Worm (Caenorhabditis elegans) whole organism, L4 larva: ENCODE results near the gene ZK899.5.

Source experiments
- ZK546.5 ChIP-seq, 2 experiments: sonication (generic microtip); optimal IDR thresholded peaks; 2 replicates each; lab custom pipeline; 2017; ENCODE audit warnings: missing biosample characterization in 2 of 2, missing genetic modification characterization in 2 of 2
- dmd-9 ChIP-seq: fragments of 200-800 bp; sonication (Bioruptor generic); IDR thresholded peaks from 2 replicates; pipeline ENCODE4 v1.3.6; 2022; ENCODE audit warnings: missing genetic modification reagents, missing genetic modification characterization, missing compliant biosample characterization
- nhr-237 ChIP-seq: sonication (generic microtip); optimal IDR thresholded peaks from 2 replicates; lab custom pipeline; 2017; ENCODE audit warnings: missing biosample characterization, missing genetic modification characterization
- nhr-42 ChIP-seq: fragments of 200-800 bp; sonication (Bioruptor generic); IDR thresholded peaks from 2 replicates; pipeline ENCODE4 v1.3.6; 2022; ENCODE audit warnings: missing genetic modification characterization, missing compliant biosample characterization

ce11 chrX:9417948-9418347 is 42.8 kb downstream of the ZK899.5 start:
- TF ChIP-seq nhr-237 (tag; lab: Kevin White, UChicago) (no peak), ZK546.5 (tag; optimal IDR thresholded peaks at IDR 0.05; lab: Kevin White, UChicago) (no peak), nhr-42 (GFP tag; lab: Robert Waterston, UW) (no peak), dmd-9 (no peak)
